Fruit fly (Drosophila melanogaster) whole organism: ENCODE results near the gene Hou.

Source experiments
- CG8478 ChIP-seq: fragments of >200 bp; optimal IDR thresholded peaks from 2 replicates; lab custom pipeline; 2018; ENCODE audit warnings: inconsistent platforms
- Dll ChIP-seq: fragments of >200 bp; optimal IDR thresholded peaks from 2 replicates; lab custom pipeline; 2017
- EcR ChIP-seq, 2 experiments: fragments of >200 bp; optimal IDR thresholded peaks; 2 replicates each; lab custom pipeline; 2017; ENCODE audit warnings: missing biosample characterization in 2 of 2, missing genetic modification characterization in 2 of 2, missing genetic modification reagents in 2 of 2
- pan ChIP-seq: fragments of >200 bp; optimal IDR thresholded peaks from 2 replicates; lab custom pipeline; 2017
- psq ChIP-seq: fragments of >200 bp; optimal IDR thresholded peaks from 2 replicates; lab custom pipeline; 2017
- usp ChIP-seq: fragments of >200 bp; optimal IDR thresholded peaks from 2 replicates; lab custom pipeline; 2017; ENCODE audit warnings: missing biosample characterization, missing genetic modification characterization, mixed read lengths

Hou gene

dm6 chrX:18646855-18647699, 3.2 kb downstream of the Hou start, which contains the start of gene Rip11:
TSS of gene Rip11 (minus strand) at chrX:18647648.
- no peak for TF ChIP-seq Dll (lab: Kevin White, UChicago)
- TF ChIP-seq usp, result no peak
- no peak for TF ChIP-seq pan (lab: Kevin White, UChicago)
- no peak for TF ChIP-seq psq (lab: Kevin White, UChicago)
- no peak for TF ChIP-seq EcR (GFP tag; optimal IDR thresholded peaks at IDR 0.05; lab: Kevin White, UChicago)
- TF ChIP-seq CG8478 (lab: Kevin White, UChicago), result no peak

dm6 chrX:18645720-18646213, 4.5 kb downstream of the Hou start:
- TF ChIP-seq usp (no peak), psq (lab: Kevin White, UChicago) (no peak), pan (lab: Kevin White, UChicago) (no peak), CG8478 (lab: Kevin White, UChicago) (no peak), EcR (GFP tag; optimal IDR thresholded peaks at IDR 0.05; lab: Kevin White, UChicago) (no peak), Dll (lab: Kevin White, UChicago) (no peak)

- TF ChIP-seq EcR (GFP tag; optimal IDR thresholded peaks at IDR 0.05; lab: Kevin White, UChicago) (no peak), Dll (lab: Kevin White, UChicago) (no peak), CG8478 (lab: Kevin White, UChicago) (no peak), usp (no peak), psq (lab: Kevin White, UChicago) (no peak)
Measured at dm6 chrX:18644890-18645289, 5.4 kb downstream of the Hou start.

- TF ChIP-seq pan (lab: Kevin White, UChicago) (no peak), usp (no peak), EcR (GFP tag; optimal IDR thresholded peaks at IDR 0.05; lab: Kevin White, UChicago) (no peak), Dll (lab: Kevin White, UChicago) (no peak), CG8478 (lab: Kevin White, UChicago) (no peak), psq (lab: Kevin White, UChicago) (no peak)
Measured at dm6 chrX:18643057-18643656, 7.1 kb downstream of the Hou start.

- TF ChIP-seq CG8478 (lab: Kevin White, UChicago) (no peak), pan (lab: Kevin White, UChicago) (no peak), psq (lab: Kevin White, UChicago) (no peak), EcR (GFP tag; optimal IDR thresholded peaks at IDR 0.05; lab: Kevin White, UChicago) (no peak), usp (no peak), Dll (lab: Kevin White, UChicago) (no peak)
Measured at dm6 chrX:18636275-18636947, 13.8 kb downstream of the Hou start.

dm6 chrX:18635118-18635552, 15.1 kb downstream of the Hou start:
- TF ChIP-seq Dll (lab: Kevin White, UChicago) (no peak), EcR (GFP tag; optimal IDR thresholded peaks at IDR 0.05; lab: Kevin White, UChicago) (no peak), usp (no peak), pan (lab: Kevin White, UChicago) (no peak), CG8478 (lab: Kevin White, UChicago) (no peak), psq (lab: Kevin White, UChicago) (no peak)

- no peak for TF ChIP-seq usp
- no peak for TF ChIP-seq EcR (GFP tag; optimal IDR thresholded peaks at IDR 0.05; lab: Kevin White, UChicago)
- TF ChIP-seq pan (lab: Kevin White, UChicago), result no peak
- TF ChIP-seq Dll (lab: Kevin White, UChicago), result no peak
- TF ChIP-seq CG8478 (lab: Kevin White, UChicago), result no peak
- TF ChIP-seq psq (lab: Kevin White, UChicago), result no peak
Measured at dm6 chrX:18634716-18635115, 15.5 kb downstream of the Hou start, which contains the start of gene wgn. TSS of gene wgn (minus strand) at chrX:18634908.

- TF ChIP-seq CG8478 (lab: Kevin White, UChicago) (no peak), EcR (GFP tag; optimal IDR thresholded peaks at IDR 0.05; lab: Kevin White, UChicago) (no peak), psq (lab: Kevin White, UChicago) (no peak), Dll (lab: Kevin White, UChicago) (no peak), usp (no peak), pan (lab: Kevin White, UChicago) (no peak)
Measured at dm6 chrX:18630990-18631389, 19.3 kb downstream of the Hou start.

- TF ChIP-seq CG8478 (lab: Kevin White, UChicago) (no peak), psq (lab: Kevin White, UChicago) (no peak), usp (no peak), pan (lab: Kevin White, UChicago) (no peak), Dll (lab: Kevin White, UChicago) (no peak), EcR (GFP tag; optimal IDR thresholded peaks at IDR 0.05; lab: Kevin White, UChicago) (no peak)
Measured at dm6 chrX:18627002-18627401, 23.2 kb downstream of the Hou start.

dm6 chrX:18621649-18622346, 28.4 kb downstream of the Hou start:
- TF ChIP-seq psq (lab: Kevin White, UChicago) (no peak), Dll (lab: Kevin White, UChicago) (no peak), CG8478 (lab: Kevin White, UChicago) (no peak), usp (no peak), EcR (GFP tag; optimal IDR thresholded peaks at IDR 0.05; lab: Kevin White, UChicago) (no peak), pan (lab: Kevin White, UChicago) (no peak)
